Fruit fly (Drosophila melanogaster): ENCODE data around the gene PIG-H.
A peak's percentile ranks its signal among the peaks of the same experiment; 100 is the strongest.

PIG-H gene

DNA sequence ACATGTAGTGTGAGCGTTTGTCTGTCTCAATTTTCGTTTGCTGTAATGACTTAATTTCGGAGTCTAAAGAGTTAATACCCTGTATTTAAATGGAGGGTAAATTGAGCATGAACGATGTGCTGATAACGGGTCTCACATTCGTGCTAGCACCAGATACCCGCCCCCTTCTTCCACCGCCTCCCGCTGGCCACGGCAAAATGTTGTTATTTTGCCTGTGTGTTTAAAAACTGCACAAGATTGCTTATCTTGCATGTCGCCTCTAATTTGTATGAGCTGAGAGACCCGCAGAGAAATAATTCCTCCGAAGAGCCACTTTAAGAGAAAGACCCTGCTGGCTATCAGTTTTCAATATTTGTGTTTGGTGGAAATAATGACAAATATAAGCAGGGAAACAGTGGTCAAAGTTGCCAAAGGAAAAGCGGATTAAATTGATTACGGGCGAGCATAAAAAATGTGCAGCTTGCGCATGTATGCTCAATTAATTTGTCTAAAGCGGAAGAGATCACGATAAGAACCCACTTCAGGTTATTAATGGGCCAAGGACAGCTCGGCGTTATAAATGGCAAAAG, 34.8 kb upstream of the PIG-H start (continued):
- TF ChIP-seq z (GFP tag; IDR thresholded peaks at IDR 0.05) (0 out of 3 replicates have a peak, but pooled peaks have one; percentile 14), amos (GFP tag; IDR thresholded peaks at IDR 0.05; ENCODE audit: partially characterized antibody) (no peak), CG4328 (GFP tag; optimal IDR thresholded peaks at IDR 0.05) (no peak), pzg (GFP tag; optimal IDR thresholded peaks at IDR 0.05) (no peak), exex (tag; optimal IDR thresholded peaks at IDR 0.05) (peak; percentile 69), D (optimal IDR thresholded peaks at IDR 0.05) (no peak), D (GFP tag; optimal IDR thresholded peaks at IDR 0.05) (no peak), CG6254 (GFP tag; optimal IDR thresholded peaks at IDR 0.05) (no peak), CG2199 (GFP tag; IDR thresholded peaks at IDR 0.05) (0 out of 3 replicates have a peak, but pooled peaks have one; percentile 69), CG3065 (GFP tag; optimal IDR thresholded peaks at IDR 0.05) (no peak), Stat92E (GFP tag; optimal IDR thresholded peaks at IDR 0.05) (no peak), CG12104 (GFP tag; optimal IDR thresholded peaks at IDR 0.05) (no peak), crol (GFP tag; IDR thresholded peaks at IDR 0.05) (peak; percentile 63; the same call in 1 of the 2 replicates), ranshi (GFP tag; IDR thresholded peaks at IDR 0.05) (no peak), chinmo (GFP tag; IDR thresholded peaks at IDR 0.05; ENCODE audit: partially characterized antibody) (peak; percentile 67; the same call in 1 of the 4 replicates), Rx (GFP tag; IDR thresholded peaks at IDR 0.05) (no peak), CG12299 (tag; optimal IDR thresholded peaks at IDR 0.05) (no peak), croc (GFP tag; conservative IDR thresholded peaks at IDR 0.05) (no peak), CG15696 (tag; optimal IDR thresholded peaks at IDR 0.05) (peak; percentile 13), CG18262 (tag; optimal IDR thresholded peaks at IDR 0.05) (no peak), jing (GFP tag; optimal IDR thresholded peaks at IDR 0.05) (no peak), ind (GFP tag; optimal IDR thresholded peaks at IDR 0.05) (no peak), crc (GFP tag; optimal IDR thresholded peaks at IDR 0.05) (no peak), CG8281 (tag; optimal IDR thresholded peaks at IDR 0.05) (peak; percentile 90), Mrtf (GFP tag; IDR thresholded peaks at IDR 0.05) (no peak), CkIIα-i1 (GFP tag; IDR thresholded peaks at IDR 0.05) (no peak), CG1529 (GFP tag; optimal IDR thresholded peaks at IDR 0.05) (no peak), CG14050 (GFP tag; IDR thresholded peaks at IDR 0.05) (no peak), Vsx1 (GFP tag; optimal IDR thresholded peaks at IDR 0.05) (no peak), Kr (GFP tag; optimal IDR thresholded peaks at IDR 0.05) (no peak), btn (GFP tag; optimal IDR thresholded peaks at IDR 0.05) (no peak), fd3F (GFP tag; optimal IDR thresholded peaks at IDR 0.05) (no peak), CG4424 (GFP tag; optimal IDR thresholded peaks at IDR 0.05) (no peak), Oli (tag; optimal IDR thresholded peaks at IDR 0.05) (no peak), Elba2 (GFP tag; optimal IDR thresholded peaks at IDR 0.05) (no peak), Side (GFP tag; optimal IDR thresholded peaks at IDR 0.05) (no peak), Ptx1 (GFP tag; IDR thresholded peaks at IDR 0.05) (no peak), CG15479 (GFP tag; optimal IDR thresholded peaks at IDR 0.05) (peak; percentile 62), Dp (GFP tag; optimal IDR thresholded peaks at IDR 0.05) (no peak), sens (GFP tag) (no peak), tgo (GFP tag; IDR thresholded peaks at IDR 0.05) (no peak), CG5180 (GFP tag; optimal IDR thresholded peaks at IDR 0.05) (peak; percentile 60), yki (optimal IDR thresholded peaks at IDR 0.05) (no peak), E2f2 (GFP tag; IDR thresholded peaks at IDR 0.05) (no peak), CG14014 (GFP tag; IDR thresholded peaks at IDR 0.05) (no peak), CG8478 (optimal IDR thresholded peaks at IDR 0.05) (no peak), CG15514 (GFP tag; optimal IDR thresholded peaks at IDR 0.05) (no peak), GATAe (GFP tag; conservative IDR thresholded peaks at IDR 0.05) (peak; percentile 63), CG7556 (GFP tag; optimal IDR thresholded peaks at IDR 0.05) (no peak), Ada2b (GFP tag; IDR thresholded peaks at IDR 0.05) (no peak), Optix (GFP tag; IDR thresholded peaks at IDR 0.05) (no peak), CG11504 (tag; optimal IDR thresholded peaks at IDR 0.05) (peak; percentile 82)

Measured in whole organism, embryonic.